Worm (Caenorhabditis elegans) whole organism, late embryonic: ENCODE results near the gene F52H2.3.

Experiments
- fax-1 ChIP-seq: sonication (generic microtip); optimal IDR thresholded peaks from 2 replicates; lab custom pipeline; 2016; ENCODE audit warnings: missing genotype, missing genetic modification characterization, missing compliant biosample characterization
- nhr-11 ChIP-seq: fragments of 150-350 bp; optimal IDR thresholded peaks from 2 replicates; lab custom pipeline; 2014; ENCODE audit warnings: missing biosample characterization, missing genetic modification characterization
- tbx-2 ChIP-seq: sonication (generic microtip); optimal IDR thresholded peaks from 2 replicates; lab custom pipeline; 2016; ENCODE audit warnings: missing genetic modification characterization, missing compliant biosample characterization
- unc-55 ChIP-seq: sonication (generic microtip); optimal IDR thresholded peaks from 2 replicates; lab custom pipeline; 2017; ENCODE audit warnings: missing biosample characterization, missing genetic modification reagents, missing genetic modification characterization
- ztf-16 ChIP-seq: sonication (generic microtip); optimal IDR thresholded peaks from 2 replicates; lab custom pipeline; 2017; ENCODE audit warnings: missing genetic modification characterization, missing compliant biosample characterization

DNA sequence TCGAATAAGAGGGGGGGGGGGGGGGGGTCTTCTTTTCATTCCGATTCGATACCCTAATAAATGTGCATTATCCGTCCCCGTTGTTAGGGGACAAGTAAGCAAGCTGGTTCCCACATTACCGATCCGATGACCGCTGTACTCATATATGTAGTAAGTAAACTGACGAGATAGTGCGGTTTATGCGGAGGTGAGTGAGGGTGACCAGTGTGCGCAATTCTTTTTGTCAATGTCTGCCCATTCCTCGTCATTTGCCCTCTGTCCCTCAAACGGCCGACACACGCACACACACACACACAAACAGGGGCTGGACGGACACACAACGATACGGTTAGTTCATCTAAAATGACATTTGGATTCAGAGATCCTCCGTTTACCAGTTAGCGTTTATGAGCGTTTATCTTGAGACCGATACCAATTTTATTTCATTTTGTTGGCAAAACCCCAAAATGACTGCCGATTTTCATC, 11.4 kb upstream of the F52H2.3 start, which contains the start of gene aat-3:
- no peak for TF ChIP-seq fax-1 (tag; lab: Kevin White, UChicago)
- no peak for TF ChIP-seq unc-55 (GFP tag; lab: Kevin White, UChicago)
- TF ChIP-seq nhr-11 (tag; lab: Kevin White, UChicago), result no peak
- no peak for TF ChIP-seq ztf-16 (tag; lab: Kevin White, UChicago)
- peak; percentile 17 for TF ChIP-seq tbx-2 (tag; lab: Kevin White, UChicago)
